Worm (Caenorhabditis elegans): Measurements from ENCODE around the gene T28C6.8.

- TF ChIP-seq jun-1 (tag; optimal IDR thresholded peaks at IDR 0.05) (no peak), fos-1 (tag; optimal IDR thresholded peaks at IDR 0.05) (no peak), nhr-12 (tag; optimal IDR thresholded peaks at IDR 0.05) (no peak), ceh-28 (tag; optimal IDR thresholded peaks at IDR 0.05) (no peak), zag-1 (tag; optimal IDR thresholded peaks at IDR 0.05) (no peak), nhr-11 (tag; optimal IDR thresholded peaks at IDR 0.05) (no peak), nhr-23 (tag; optimal IDR thresholded peaks at IDR 0.05) (no peak), nhr-237 (tag; optimal IDR thresholded peaks at IDR 0.05) (no peak), ceh-9 (tag; optimal IDR thresholded peaks at IDR 0.05) (no peak), ama-1 (optimal IDR thresholded peaks at IDR 0.05) (no peak), ZK546.5 (tag; optimal IDR thresholded peaks at IDR 0.05) (no peak), elt-1 (tag; optimal IDR thresholded peaks at IDR 0.05) (no peak)
These were observed 49.3 kb upstream of the T28C6.8 start, which contains the start of gene npax-4 for ce11 chrIV:8879810-8880209.
